Worm (Caenorhabditis elegans) whole organism, early embryonic: Measurements from ENCODE around the gene perm-4.

ENCODE experiments used
- B0310.2 ChIP-seq: sonication (generic microtip); optimal IDR thresholded peaks from 2 replicates; lab custom pipeline; 2016; ENCODE audit warnings: mild to moderate bottlenecking, missing genetic modification characterization, missing compliant biosample characterization
- F13C5.2 ChIP-seq: sonication (generic microtip); optimal IDR thresholded peaks from 2 replicates; lab custom pipeline; 2017; ENCODE audit warnings: mild to moderate bottlenecking, missing genetic modification characterization, inconsistent platforms, missing compliant biosample characterization
- aly-1 ChIP-seq: sonication (generic microtip); optimal IDR thresholded peaks from 2 replicates; lab custom pipeline; 2016; ENCODE audit warnings: missing genetic modification characterization, missing compliant biosample characterization
- ama-1 ChIP-seq: fragments of 150-350 bp; optimal IDR thresholded peaks from 2 replicates; lab custom pipeline; 2014
- ceh-13 ChIP-seq: fragments of 200-800 bp; sonication (Bioruptor generic); optimal IDR thresholded peaks from 2 replicates; lab custom pipeline; 2018; ENCODE audit warnings: mild to moderate bottlenecking, missing genetic modification characterization, missing compliant biosample characterization
- ceh-36 ChIP-seq: sonication (generic microtip); optimal IDR thresholded peaks from 2 replicates; lab custom pipeline; 2016; ENCODE audit warnings: missing genetic modification characterization, inconsistent platforms, missing compliant biosample characterization
- ets-7 ChIP-seq: sonication (generic microtip); optimal IDR thresholded peaks from 2 replicates; lab custom pipeline; 2016; ENCODE audit warnings: missing genotype, missing genetic modification characterization, missing compliant biosample characterization
- flt-1 ChIP-seq: fragments of 200-800 bp; sonication (Bioruptor generic); IDR thresholded peaks from 2 replicates; pipeline ENCODE4 v1.3.6; 2022; ENCODE audit warnings: missing genetic modification characterization, missing compliant biosample characterization
- hmg-4 ChIP-seq: fragments of 200-800 bp; sonication (Bioruptor generic); optimal IDR thresholded peaks from 2 replicates; lab custom pipeline; 2018; ENCODE audit warnings: mild to moderate bottlenecking, missing genetic modification characterization, missing compliant biosample characterization
- hnd-1 ChIP-seq: sonication (generic microtip); optimal IDR thresholded peaks from 2 replicates; lab custom pipeline; 2016; ENCODE audit warnings: missing genetic modification characterization, missing compliant biosample characterization
- pes-1 ChIP-seq: fragments of 200-800 bp; sonication (Bioruptor generic); IDR thresholded peaks from 2 replicates; pipeline ENCODE4 v1.3.6; 2022; ENCODE audit warnings: missing genetic modification reagents, missing genetic modification characterization, missing compliant biosample characterization
- scrt-1 ChIP-seq: fragments of 200-800 bp; sonication (Bioruptor generic); IDR thresholded peaks from 2 replicates; pipeline ENCODE4 v1.3.6; 2022; ENCODE audit warnings: missing genetic modification characterization, missing compliant biosample characterization
- sea-1 ChIP-seq: fragments of 200-800 bp; sonication (Bioruptor generic); conservative IDR thresholded peaks from 2 replicates; pipeline ENCODE4 v1.3.6; 2022; ENCODE audit warnings: missing genetic modification characterization, missing compliant biosample characterization
- tbx-11 ChIP-seq: fragments of 200-800 bp; sonication (Bioruptor generic); IDR thresholded peaks from 2 replicates; pipeline ENCODE4 v1.3.6; 2022; ENCODE audit warnings: missing genetic modification characterization, missing compliant biosample characterization
- tbx-37 ChIP-seq: fragments of 200-800 bp; sonication (Bioruptor generic); conservative IDR thresholded peaks from 2 replicates; pipeline ENCODE4 v1.3.6; 2022; ENCODE audit warnings: missing genetic modification reagents, missing genetic modification characterization, missing compliant biosample characterization
- tra-4 ChIP-seq: sonication (generic microtip); optimal IDR thresholded peaks from 2 replicates; lab custom pipeline; 2017; ENCODE audit warnings: missing genetic modification characterization, missing compliant biosample characterization

The perm-4 gene

DNA sequence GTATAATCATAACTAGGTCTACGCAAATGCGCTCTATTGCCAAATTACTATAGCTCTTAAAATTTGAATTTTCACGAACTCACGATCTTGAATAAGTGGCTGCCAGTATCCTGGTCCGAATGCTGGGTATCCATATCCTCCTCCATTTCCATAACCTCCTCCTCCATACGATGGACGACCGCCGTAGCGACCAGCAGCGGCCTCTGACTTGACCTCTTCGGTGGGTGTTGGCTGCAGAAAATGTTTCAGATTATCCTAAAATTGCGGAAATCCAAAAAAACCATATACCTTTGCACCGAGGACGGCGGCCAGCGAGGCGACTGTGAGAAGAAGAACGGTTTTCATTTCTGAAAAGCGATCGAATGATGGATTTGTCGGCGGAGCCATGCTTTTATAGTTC lies at the start of gene perm-4:
Gene perm-4, minus strand, starts transcription at position 367 of the 400 bp plus-strand sequence.
- TF ChIP-seq ets-7 (tag; lab: Kevin White, UChicago): no peak
- no peak for TF ChIP-seq F13C5.2

DNA sequence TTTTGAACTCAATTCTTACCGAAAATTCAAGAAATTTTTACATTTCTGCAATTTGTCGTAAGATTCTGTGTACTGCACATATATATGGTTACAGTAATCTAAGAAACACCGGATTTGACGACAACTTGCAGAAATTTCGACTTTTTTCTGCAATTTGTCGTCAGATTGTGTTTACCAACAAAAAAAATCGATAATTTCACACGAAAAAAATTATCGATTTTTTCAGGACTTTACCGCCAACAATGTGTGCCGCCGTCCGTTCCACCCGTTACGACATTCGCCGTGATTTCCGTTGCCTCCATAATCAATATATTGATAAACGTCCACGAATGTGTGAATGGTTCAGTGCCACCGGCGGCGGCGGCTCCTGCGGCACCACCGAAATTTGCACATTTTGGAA lies 49.5 kb upstream of the perm-4 start:
- no peak for TF ChIP-seq hnd-1
- TF ChIP-seq tbx-37 (GFP tag; lab: Robert Waterston, UW): no peak
- no peak for TF ChIP-seq pes-1
- TF ChIP-seq tbx-11: no peak
- TF ChIP-seq ceh-36 (tag; lab: Kevin White, UChicago): no peak

DNA sequence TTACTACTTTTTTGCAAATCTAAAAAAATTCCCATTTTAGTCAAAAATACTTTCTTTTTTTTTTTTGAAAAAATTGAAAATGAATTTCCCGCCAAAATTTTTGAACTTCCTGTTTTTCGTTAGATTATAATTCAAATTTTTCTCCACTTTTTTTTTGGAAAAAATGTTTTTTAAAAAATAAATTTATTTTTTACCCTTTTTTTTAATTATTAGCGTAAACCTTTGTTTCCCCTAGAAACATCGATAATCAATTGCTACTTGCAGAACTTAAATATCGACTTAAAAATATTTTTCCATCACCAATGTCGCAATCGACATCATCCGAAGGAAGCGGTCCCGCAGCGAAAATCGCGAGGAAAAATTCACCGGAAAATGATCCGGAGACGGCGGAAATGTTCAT lies 45.5 kb upstream of the perm-4 start, which contains the start of gene cec-2:
Gene cec-2, plus strand, starts transcription at position 301 of the 400 bp plus-strand sequence.
- TF ChIP-seq pes-1 (no peak), F13C5.2 (no peak), tra-4 (no peak), tbx-11 (no peak), ets-7 (tag; lab: Kevin White, UChicago) (no peak), hnd-1 (no peak), scrt-1 (GFP tag; lab: Robert Waterston, UW) (no peak), aly-1 (tag; lab: Kevin White, UChicago) (no peak), hmg-4 (GFP tag; lab: Kevin White, UChicago) (no peak), ama-1 (no peak), ceh-36 (tag; lab: Kevin White, UChicago) (no peak)

DNA sequence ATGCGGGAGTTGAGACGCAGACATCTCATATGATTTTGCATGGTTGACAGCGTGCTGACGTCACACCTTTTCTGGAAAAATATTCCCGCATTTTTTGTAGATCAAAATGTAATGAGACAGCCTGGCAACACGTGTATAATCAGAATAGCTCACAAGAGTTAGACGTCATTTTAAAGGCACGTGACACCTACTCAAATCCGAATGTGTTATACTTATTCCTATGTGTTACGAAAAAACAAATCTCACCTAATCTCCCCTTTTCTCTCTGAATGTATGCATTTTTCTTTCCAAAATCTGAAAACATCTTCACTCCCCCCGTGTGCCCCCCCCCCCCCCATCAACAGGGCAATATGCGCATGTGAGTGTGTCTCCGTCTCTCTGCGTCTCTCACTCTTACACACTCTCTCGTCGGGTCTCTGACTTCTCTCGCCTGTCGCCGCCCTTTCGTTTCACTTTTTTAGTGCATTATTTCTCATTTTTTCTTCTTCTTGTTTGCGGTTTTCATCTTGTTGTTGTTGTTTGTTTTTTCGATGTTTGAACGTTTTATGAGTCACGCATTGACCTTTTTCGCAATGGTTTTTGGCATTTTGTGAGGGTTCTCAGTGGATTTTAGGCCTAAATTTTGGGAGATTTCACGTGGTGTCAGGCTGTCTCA lies 43.5 kb upstream of the perm-4 start:
- TF ChIP-seq F13C5.2 (peak; percentile 36), flt-1 (GFP tag; lab: Robert Waterston, UW) (no peak)

DNA sequence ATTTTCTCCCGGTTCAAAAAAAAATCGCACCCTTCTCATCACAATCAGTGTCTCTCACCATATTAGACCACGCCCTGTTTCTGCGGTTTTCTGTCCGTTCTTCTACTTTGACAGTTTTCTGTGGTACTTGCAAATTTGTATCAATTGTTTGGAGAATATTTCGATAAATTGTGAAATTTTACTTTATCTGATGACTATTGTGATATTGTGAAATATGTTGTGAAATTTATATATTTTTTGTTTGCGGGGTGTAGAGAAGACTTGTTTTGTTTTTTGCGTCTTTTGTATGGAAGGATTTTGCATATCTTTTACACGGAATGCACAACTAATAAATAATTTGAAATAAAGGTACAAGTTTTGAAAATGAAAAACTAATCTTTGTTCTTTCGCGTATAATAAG lies 42.4 kb upstream of the perm-4 start:
- TF ChIP-seq hnd-1 (no peak), aly-1 (tag; lab: Kevin White, UChicago) (no peak), ama-1 (no peak)

DNA sequence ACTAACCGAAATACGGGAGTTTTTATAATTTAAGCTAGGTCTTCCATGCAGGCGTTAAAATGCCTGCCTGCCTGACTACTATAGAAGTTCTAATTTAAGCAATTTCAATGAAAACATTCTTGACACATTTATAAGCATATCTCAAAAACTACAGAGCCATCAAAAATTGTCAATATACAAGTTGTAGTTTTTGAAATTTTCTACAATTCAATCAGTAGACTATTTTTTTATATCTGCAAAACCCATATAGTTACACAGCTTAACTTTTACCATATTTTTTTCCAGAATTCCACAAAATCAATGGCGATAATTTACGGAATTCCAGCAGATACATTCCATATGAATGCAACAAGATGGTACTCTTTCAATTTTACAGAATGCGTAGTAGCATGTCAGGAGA lies 38.2 kb upstream of the perm-4 start, which contains the start of gene C50A2.7:
Gene C50A2.7, plus strand, starts transcription at position 301 of the 400 bp plus-strand sequence.
- no peak for TF ChIP-seq B0310.2 (tag; lab: Kevin White, UChicago)
- no peak for TF ChIP-seq F13C5.2

DNA sequence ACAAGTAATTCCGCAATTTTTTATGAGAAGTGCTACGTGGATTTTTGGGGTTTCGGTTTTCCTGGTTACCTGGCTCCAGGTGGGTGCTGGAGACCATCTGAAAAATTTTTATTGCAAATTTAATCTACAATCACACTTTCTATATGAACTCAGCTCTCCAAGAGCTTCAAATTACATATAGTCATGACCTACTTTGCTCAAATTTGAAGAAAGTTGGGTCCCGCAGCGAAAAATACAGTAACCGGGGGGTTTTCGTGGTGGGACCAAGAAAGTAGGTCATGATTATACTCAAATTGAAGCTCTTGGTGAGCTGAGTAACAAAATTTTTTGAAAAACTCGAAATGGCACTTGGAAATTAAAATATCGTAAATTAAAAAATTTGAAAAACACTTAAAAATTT lies 35.5 kb upstream of the perm-4 start, which contains the start of gene ets-8:
Gene ets-8, minus strand, starts transcription at position 101 of the 400 bp plus-strand sequence.
- no peak for TF ChIP-seq ceh-36 (tag; lab: Kevin White, UChicago)
- TF ChIP-seq ets-7 (tag; lab: Kevin White, UChicago): no peak
- TF ChIP-seq sea-1: no peak
- no peak for TF ChIP-seq tbx-11
- TF ChIP-seq pes-1: no peak
- no peak for TF ChIP-seq ceh-13 (GFP tag; lab: Kevin White, UChicago)

DNA sequence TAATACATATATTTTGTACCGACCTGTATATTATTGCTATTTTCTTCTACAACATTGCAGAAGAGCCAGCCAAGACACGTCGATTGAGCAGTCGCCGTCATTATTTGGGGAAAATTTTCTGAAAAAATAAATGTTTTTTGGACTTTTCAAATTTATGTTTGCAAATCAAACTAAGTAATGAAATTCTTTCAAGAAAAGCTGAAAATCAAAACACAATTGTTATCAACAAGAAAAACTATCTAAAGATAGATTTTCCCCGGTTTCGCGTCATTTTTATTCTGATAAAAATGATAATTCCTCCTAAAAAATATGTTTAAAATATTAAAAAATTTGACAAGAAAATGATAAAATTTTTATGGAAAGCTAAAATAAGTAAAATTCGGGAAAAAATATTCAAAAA lies 33.0 kb upstream of the perm-4 start, which contains the start of gene C50A2.3:
Gene C50A2.3, minus strand, starts transcription at position 101 of the 400 bp plus-strand sequence.
- no peak for TF ChIP-seq F13C5.2
- TF ChIP-seq ceh-13 (GFP tag; lab: Kevin White, UChicago): no peak

DNA sequence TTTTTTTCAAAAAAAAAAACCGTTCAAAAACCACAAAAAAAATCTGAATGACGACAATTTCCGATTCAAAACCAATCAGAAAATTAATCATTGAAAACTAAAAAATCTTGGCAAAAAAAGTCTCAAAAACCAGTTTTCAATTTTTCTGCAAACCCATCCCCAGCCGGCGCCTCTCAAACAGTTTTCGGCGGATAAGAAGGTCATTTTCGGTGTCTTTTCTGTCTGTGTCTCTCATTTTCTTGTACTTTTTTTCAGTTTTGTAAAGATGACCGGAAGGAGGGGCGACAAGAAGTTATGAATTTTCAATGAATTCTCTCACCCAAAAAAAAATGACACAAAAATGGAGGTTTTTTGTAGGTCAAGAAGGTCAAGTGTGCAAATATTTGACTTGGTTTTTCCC lies 30.3 kb upstream of the perm-4 start:
- TF ChIP-seq pes-1 (no peak), F13C5.2 (no peak), flt-1 (GFP tag; lab: Robert Waterston, UW) (no peak)

DNA sequence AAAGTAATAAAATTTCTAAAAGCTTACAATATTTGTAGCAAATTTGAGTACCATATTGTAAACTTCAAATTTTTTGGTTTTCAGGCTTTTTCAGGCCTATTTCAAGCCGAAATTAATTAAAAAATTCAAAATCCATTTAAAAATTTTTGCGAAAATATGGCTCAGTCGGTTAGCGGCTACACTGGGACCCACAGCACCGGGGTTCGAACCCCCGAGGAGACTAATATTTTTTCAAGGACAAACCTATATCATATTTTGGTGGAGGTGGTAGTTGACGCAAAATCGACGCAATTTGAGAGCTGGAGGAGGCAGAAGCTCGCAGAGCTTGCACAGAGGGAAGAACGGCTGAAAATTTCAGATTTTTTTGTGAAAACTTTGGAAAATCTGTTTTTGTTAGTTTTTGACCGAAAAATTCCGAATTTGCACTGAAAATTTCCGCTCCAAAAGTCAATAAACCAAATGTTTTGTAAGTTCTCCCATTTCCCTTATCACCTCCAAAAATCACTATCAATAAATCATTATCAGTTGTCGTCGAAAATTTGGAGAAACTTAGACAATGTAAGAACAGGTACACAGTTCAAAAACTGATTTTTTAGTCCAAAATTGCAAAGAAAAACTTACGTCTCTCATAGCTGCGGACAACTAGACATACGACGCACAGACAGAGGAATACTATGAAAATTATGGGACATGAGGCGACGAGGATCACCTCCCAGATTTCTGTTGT lies 23.7 kb upstream of the perm-4 start:
- TF ChIP-seq sea-1 (no peak), B0310.2 (tag; lab: Kevin White, UChicago) (no peak), aly-1 (tag; lab: Kevin White, UChicago) (no peak), ceh-36 (tag; lab: Kevin White, UChicago) (no peak), hnd-1 (no peak)

DNA sequence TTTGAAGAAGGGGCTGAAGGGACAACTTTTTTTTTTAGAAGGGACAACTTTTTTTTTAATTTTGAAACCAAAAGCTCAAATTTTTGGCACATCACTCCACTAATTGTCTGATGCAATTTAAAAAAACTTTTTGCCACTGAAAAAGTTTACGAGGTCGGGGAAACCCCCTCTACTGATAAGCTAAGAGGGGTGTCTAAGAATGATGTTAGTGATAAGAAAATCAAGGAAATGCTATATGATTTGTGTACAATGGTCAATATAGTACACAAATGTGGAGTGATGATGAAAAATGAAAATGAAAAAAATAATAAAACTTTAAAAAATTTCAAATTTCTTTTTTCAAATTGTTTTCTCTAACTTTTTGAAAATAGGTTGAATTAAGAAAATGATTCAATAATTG lies 22.7 kb upstream of the perm-4 start:
- TF ChIP-seq ama-1: no peak
